Fruit fly (Drosophila melanogaster) ovary, adult (tissue): ENCODE results near the gene DNAlig3.
A peak's percentile ranks its signal among the peaks of the same experiment; 100 is the strongest.

Source experiments
- CG17801 ChIP-seq: fragments of 200-800 bp; optimal IDR thresholded peaks from 2 replicates; lab custom pipeline; 2019; ENCODE audit warnings: missing biosample characterization, mild to moderate bottlenecking, missing genetic modification characterization, moderate library complexity; ENCODE audit not compliant: partially characterized antibody

DNAlig3 gene

DNA sequence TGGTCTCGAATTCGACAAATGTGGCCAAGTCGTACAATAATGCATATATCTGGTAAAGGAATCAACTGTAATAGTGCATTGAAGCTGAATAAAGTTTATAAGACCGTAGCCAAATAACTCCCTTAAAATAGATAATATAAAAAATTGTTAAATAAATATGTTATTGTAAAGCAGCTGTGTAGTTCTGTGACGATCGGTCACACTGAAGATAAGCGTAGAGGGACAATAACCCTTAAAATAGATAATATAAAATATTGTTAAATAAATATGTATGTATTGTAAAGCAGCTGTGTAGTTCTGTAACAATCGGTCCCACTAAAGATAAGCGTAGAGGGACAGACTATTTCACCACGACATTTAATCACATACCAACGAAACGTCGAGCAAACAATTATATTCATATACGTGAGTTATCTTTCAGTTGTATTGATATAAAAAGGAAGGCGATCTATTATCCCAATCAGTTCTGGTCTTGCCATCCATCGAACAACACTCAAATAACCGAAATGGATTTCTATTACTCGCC, 26.3 kb downstream of the DNAlig3 start, which contains the start of gene GstD5:
Gene GstD5, plus strand, starts transcription at position 476 of the 526 bp plus-strand sequence.
- TF ChIP-seq CG17801 (GFP tag; lab: Kevin White, UChicago): no peak

DNA sequence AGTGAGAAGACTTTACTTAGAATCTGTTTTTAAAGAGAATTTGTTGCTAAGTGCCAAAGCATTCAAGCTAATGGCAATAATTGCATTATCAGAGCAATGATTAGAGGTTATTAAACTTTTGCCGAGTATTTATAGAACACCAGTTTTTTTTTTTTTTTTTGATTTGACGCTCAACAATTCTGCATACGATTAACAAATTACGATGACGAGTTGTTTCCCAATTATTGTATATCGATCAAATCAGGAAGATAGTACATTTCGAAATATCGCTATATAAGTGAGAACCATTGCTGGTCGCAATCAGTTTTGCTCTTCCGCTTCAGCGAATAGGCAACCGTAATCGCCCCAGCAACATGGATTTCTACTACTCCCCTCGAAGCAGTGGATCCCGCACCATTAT, 27.8 kb downstream of the DNAlig3 start, which contains the start of gene GstD4:
Gene GstD4, plus strand, starts transcription at position 301 of the 400 bp plus-strand sequence.
- no peak for TF ChIP-seq CG17801 (GFP tag; lab: Kevin White, UChicago)

DNA sequence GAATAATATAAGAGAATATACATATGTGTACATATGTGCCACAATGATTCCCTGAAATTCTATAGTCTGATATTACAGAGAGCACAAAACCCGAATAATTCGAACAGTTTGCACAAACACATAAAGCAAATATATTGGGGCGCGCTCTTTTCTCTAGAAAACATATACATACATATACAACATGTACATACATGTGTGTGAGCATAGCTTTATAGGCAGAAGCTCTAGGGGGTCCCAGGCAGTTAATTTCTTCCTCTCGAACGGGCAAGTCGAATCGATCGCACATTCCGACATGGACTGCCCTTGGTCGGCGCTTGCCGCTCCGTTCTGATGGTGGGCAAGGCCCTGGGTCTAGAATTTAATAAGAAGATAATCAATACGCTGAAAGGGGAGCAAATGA, 28.8 kb downstream of the DNAlig3 start, which contains the start of gene GstD3:
Gene GstD3, plus strand, starts transcription at position 269 of the 400 bp plus-strand sequence.
- TF ChIP-seq CG17801 (GFP tag; lab: Kevin White, UChicago): no peak

DNA sequence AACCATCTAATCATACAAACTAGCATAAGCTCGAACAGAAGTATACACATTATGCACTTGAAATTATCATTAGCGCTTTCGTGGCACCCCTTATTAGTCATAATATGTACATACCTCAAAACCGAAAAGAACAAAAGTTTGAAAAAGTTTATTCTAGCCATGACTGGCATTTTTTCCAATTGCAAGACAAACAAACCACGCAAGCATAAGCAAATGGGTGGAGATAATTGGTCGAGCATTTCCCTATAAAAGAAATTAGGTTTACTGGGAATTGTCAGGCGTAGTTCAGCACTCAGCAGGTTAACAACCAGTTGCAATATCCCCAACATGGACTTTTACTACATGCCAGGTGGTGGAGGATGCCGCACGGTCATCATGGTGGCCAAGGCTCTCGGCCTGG, 30.0 kb downstream of the DNAlig3 start, which contains the start of gene GstD2:
Gene GstD2, plus strand, starts transcription at position 301 of the 400 bp plus-strand sequence.
- TF ChIP-seq CG17801 (GFP tag; lab: Kevin White, UChicago): peak; percentile 10

DNA sequence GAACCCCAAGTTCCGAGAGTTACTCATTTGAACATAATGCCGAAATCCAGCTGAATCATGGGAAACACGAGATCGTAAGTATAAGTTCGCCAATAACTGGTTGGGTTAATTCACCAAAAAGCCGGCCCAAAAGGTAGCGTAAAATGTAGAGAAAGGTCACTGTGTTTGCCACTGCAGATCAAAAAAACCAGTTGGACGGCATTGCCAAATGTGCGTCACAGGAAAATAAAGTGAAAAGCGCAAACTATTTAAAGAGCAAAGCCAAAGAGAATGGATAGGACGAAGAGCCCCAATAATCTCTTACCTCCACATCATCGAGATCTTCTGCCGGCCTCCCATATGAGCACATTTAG, 31.0 kb downstream of the DNAlig3 start:
- no peak for TF ChIP-seq CG17801 (GFP tag; lab: Kevin White, UChicago)

DNA sequence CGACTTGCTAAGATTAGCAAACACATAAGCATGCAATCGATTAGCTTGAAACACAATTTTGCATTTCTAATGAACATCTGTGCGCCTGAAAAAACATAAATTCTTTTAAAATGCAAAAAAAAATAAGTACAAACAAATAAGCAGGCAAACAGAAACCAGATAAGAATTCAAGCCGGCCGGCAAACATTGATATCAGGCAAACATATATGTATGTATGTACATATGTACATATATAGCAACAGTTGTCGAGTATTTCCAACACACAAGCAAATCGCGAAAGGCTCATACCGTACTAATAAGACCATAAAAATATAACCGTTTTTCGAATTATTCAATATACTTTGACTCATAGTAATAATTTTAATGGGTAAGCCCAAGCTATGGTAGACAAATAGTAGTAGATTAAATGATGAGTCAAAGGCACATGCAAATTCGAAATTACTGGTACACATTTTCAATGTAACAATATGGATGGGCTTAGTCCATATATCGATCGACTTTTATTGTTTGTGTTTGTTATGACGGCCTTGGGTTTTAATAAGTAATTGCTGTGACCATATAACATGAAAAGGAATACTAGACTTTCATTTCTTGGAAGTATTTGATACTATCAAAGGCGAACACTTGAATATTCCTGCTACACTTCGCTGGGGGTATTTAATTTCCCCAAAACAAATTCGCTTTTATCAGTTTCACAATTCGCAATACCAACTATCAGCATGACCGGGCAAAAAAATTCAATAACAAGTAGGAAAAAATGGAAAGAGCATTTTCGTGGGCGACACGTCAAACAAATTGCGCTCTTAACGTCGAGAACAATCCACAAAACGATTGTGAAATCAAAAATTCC, 31.6 kb downstream of the DNAlig3 start:
- no peak for TF ChIP-seq CG17801 (GFP tag; lab: Kevin White, UChicago)

DNA sequence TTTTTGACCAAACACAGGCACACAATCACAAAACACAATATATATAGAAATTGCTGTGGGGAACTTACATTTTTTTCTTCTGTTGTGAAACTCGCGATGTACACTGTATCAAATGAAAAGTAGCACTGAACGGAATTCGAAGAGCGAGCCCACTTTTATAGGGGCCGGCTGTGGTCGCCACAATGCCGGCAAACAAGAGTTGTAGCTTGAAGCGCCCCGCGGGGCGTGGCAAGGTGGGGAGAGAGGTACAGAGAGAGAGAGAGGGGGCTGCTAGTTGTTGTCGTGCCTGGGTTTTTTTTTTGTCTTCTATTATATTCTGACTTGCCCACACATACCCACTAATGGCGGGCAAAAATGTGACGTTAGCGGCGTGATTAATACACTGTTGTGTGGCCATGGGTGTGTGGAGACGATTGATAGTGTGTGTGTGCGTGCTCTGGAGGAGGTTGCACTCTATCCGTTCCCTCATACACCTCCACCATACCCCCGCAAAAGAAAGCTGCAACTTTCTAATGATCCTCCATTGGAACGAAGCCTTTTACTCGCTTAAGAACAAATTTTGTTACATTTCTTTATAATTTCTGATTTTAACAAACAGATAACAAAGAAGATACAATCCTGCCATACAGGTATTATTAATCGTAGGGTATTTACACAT, 32.4 kb downstream of the DNAlig3 start, which contains the start of gene GstD1:
Gene GstD1, minus strand, starts transcription at position 134 of the 658 bp plus-strand sequence.
- TF ChIP-seq CG17801 (GFP tag; lab: Kevin White, UChicago): peak; percentile 74

DNA sequence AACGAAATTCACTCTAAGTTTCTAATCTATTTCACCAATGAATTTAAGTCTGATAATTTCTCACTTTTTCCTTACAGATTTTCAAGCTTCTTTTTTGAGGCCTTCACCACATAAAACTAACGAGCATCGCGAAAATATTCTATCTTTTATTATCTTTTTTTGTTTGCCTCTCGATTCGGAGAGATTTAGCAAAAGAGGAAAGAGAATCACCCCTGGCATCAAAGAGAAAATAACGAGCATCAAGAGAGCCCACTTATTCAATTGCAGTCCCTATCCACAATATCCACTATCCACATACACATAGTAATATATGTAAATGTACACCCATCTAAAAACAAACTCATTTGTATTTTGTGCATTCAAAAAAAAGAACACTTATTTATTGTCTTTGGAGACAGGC, 34.2 kb downstream of the DNAlig3 start, which contains the start of gene GstD9:
Gene GstD9, minus strand, starts transcription at position 101 of the 400 bp plus-strand sequence.
- no peak for TF ChIP-seq CG17801 (GFP tag; lab: Kevin White, UChicago)

DNA sequence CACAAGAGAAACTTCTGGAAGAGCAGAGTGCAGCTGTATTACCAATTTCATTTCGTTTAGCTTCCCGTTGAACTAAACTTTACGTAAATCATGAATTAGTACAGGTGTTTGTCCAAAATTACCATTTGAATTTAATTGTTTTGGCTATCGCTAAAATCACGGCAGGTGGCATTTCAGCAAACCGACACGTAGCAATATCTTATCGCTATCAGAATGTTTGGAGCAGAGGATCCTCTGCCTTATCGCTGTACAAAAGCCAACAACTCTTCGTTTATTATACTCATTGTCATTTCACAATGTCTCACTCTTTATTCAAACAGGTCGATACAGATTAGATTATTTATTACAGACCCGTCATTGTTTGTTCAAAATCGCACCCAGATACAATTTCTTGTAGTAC, 35.8 kb downstream of the DNAlig3 start:
- no peak for TF ChIP-seq CG17801 (GFP tag; lab: Kevin White, UChicago)

DNA sequence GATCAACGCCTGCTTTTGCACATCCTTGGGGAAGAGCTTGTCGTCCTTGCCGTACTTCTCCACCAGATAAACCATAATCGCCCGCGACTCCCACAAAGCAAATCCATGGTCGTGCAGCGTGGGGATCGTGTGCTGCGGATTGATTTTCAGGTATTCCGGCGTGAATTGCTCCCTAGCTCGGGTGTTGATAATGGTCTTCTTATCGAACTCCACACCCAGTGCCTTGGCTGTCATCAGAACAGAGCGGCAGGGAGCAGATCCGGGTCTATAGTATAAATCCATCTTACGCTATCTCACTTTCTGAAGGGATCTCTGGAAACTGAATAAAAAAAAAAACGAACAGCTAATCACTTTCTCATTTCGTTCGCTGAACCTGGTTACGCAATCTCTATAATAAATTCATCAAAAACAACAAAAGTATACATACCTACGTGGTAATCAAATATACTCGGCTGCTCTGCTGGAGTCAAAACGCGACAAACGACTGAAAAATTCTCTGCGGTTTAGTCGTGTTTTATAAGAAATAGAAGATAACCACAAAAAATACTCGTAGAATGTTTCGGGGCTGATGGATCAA, 36.3 kb downstream of the DNAlig3 start, which contains the start of gene GstD10:
Gene GstD10, minus strand, starts transcription at position 472 of the 577 bp plus-strand sequence.
- TF ChIP-seq CG17801 (GFP tag; lab: Kevin White, UChicago): no peak

DNA sequence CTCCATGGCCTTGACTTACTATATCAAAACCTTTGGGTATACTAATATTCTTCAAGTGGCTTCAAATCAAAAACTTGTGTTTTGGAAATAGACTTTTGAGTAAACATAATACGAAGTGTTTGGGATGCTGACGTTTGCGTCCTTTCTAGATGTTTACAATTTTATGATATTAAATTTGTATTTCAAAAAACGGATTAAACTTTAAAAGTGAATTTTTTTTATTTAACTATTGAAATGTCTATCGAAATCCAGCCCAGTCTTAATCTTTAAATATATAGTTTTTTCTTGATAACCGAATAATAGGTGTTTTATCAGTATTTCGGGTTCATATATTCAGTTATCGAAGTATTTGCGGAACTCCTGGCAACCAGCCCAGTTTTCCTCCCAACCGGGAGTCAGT, 37.1 kb downstream of the DNAlig3 start, which contains the start of gene Tim17a1:
Gene Tim17a1, minus strand, starts transcription at position 101 of the 400 bp plus-strand sequence.
- no peak for TF ChIP-seq CG17801 (GFP tag; lab: Kevin White, UChicago)

DNA sequence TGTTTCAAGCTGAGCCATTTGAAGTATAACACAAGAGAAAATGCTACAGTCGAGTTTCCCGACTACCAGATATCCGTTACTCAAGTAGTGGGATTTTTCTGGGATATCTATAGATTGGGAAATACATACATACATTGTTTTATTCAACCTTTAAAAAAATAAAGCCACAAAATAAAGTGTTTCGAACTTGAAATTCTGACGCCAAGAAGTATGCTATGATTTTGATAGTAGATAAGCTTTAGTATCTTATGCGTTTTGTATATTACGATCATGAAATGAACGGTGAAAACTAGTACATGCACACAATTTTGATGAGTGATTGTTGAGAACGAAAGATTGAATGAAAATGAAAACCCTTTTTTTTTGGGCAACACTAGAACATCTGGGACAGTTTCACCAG, 38.1 kb downstream of the DNAlig3 start:
- TF ChIP-seq CG17801 (GFP tag; lab: Kevin White, UChicago): no peak

DNA sequence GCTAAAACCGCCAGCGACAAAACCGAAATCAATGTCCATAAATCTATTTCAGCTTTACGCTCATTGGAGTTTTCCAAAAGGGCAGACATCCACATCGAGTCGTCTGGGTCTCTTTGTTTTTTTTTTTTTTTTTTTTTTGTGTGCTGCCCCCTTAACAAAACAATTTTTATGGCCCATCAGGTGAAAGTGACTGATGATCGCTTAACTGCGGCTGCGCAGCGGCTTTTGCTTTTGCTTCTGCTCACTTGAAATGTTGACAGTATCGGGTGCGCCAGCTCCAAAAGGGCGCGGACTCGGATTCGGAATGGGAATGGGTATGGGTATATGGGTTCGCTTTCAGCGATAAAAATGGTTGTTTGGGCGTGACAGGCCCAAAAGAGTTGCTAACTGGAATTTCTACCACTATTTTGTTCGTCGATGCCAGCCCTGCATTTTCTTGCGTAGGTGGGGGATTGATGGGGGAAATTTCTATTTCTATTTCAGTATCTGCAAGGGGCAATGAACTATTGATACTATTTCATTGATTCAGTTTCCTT, 39.6 kb downstream of the DNAlig3 start:
- no peak for TF ChIP-seq CG17801 (GFP tag; lab: Kevin White, UChicago)

DNA sequence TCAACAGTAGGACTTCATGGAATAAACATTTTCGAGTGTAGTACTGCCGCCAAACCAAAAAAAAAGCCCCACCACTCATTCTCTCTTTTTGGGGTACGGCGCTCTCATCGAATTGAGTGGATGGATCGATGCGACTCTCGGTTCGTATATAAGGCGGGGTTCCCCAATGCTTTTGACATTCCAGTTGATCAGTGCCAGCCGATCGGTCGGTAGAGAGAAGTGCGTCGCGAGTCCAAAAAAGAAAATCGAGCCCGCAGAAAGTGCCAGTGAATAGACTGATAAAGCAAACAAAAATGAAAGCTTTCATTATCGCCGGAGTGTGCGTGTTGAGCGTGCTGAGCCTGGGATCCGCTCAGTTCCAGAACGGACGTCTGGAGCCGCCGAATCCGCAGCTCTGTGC, 41.8 kb downstream of the DNAlig3 start, which contains the start of gene CG4115:
Gene CG4115, plus strand, starts transcription at position 172 of the 400 bp plus-strand sequence.
- TF ChIP-seq CG17801 (GFP tag; lab: Kevin White, UChicago): no peak
